Fruit fly (Drosophila melanogaster): ENCODE results near the gene bun.

dm6 chr2L:12483866-12484554, 62.4 kb downstream of the bun start:
- TF ChIP-seq CG32121 (GFP tag; IDR thresholded peaks at IDR 0.05) (peak; percentile 96), CG13204 (GFP tag; optimal IDR thresholded peaks at IDR 0.05) (peak; percentile 86), CG8301 (tag; optimal IDR thresholded peaks at IDR 0.05) (peak; percentile 96), CG34367 (tag; optimal IDR thresholded peaks at IDR 0.05) (peak; percentile 94), fd96Ca (GFP tag; IDR thresholded peaks at IDR 0.05) (peak; percentile 95), CG10348 (GFP tag; IDR thresholded peaks at IDR 0.05) (peak; percentile 86), CG4496 (GFP tag; IDR thresholded peaks at IDR 0.05) (peak; percentile 96), CG15710 (tag; optimal IDR thresholded peaks at IDR 0.05) (peak; percentile 97), gl (tag; optimal IDR thresholded peaks at IDR 0.05) (peak; percentile 92), EcR (GFP tag; optimal IDR thresholded peaks at IDR 0.05) (peak; percentile 70)
